Fruit fly (Drosophila melanogaster): ENCODE measurements around the gene bur.

Gene bur

dm6 chr2L:21200275-21200674, 20.8 kb upstream of the bur start, which contains the start of gene CG31624:
Gene CG31624, minus strand, starts transcription at chr2L:21200375.
- TF ChIP-seq CG1024 (GFP tag; IDR thresholded peaks at IDR 0.05) = no peak
- no peak for TF ChIP-seq fru (optimal IDR thresholded peaks at IDR 0.05)
- TF ChIP-seq lilli (GFP tag; optimal IDR thresholded peaks at IDR 0.05) = no peak
- TF ChIP-seq stwl (tag; optimal IDR thresholded peaks at IDR 0.05) = no peak
- no peak for TF ChIP-seq so (GFP tag; IDR thresholded peaks at IDR 0.05)
- no peak for TF ChIP-seq unpg (GFP tag; optimal IDR thresholded peaks at IDR 0.05)
- TF ChIP-seq cad (GFP tag; optimal IDR thresholded peaks at IDR 0.05) = no peak
- no peak for TF ChIP-seq E2f1 (GFP tag; IDR thresholded peaks at IDR 0.05)
- TF ChIP-seq CG30431 (GFP tag; optimal IDR thresholded peaks at IDR 0.05) = no peak
- TF ChIP-seq CG14050 (GFP tag; IDR thresholded peaks at IDR 0.05) = no peak
- no peak for TF ChIP-seq sr (GFP tag; IDR thresholded peaks at IDR 0.05)
- TF ChIP-seq CG18764 (GFP tag; optimal IDR thresholded peaks at IDR 0.05) = no peak

DNA sequence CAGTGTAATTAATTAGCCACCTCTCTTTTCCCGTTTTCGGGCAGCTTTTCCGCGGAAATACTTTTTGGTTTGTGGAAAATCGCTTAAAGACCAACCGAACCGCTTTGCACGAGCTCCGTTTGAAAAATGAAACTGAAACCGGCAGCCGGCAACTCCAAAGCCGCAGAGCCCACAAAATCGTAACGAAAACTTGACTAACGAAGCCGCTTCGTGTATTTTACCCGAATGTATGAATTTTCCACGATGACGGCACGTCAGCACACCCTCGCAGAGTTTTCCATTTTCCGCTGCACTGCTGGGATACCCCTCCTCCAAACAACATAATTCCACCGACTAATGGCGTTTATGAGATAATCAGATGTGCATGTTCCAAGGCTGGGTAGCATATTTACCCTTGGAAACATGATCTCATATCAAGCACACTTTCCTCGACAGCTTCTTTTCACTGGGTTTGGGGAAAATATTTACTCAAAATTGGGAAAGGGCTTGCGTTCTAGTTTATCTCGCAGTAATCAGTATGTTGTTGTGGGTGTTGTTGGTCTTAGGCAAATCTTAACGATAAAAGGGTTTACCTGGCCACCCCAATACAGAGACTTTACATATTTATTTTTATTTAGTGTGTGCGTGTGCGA, 19.3 kb upstream of the bur start, which contains the start of gene Ret:
TSS of gene Ret (minus strand) at position 130 of the 632 bp plus-strand sequence.
- TF ChIP-seq prd (optimal IDR thresholded peaks at IDR 0.05) (no peak), prd (GFP tag; IDR thresholded peaks at IDR 0.05) (no peak), CG14860 (GFP tag; IDR thresholded peaks at IDR 0.05; ENCODE audit: partially characterized antibody) (no peak), Fer3 (tag; optimal IDR thresholded peaks at IDR 0.05) (no peak), inv (GFP tag; IDR thresholded peaks at IDR 0.05; ENCODE audit: partially characterized antibody) (no peak), CG1529 (GFP tag; optimal IDR thresholded peaks at IDR 0.05) (peak; percentile 11), CG12769 (tag; optimal IDR thresholded peaks at IDR 0.05) (no peak), TFAM (GFP tag; optimal IDR thresholded peaks at IDR 0.05) (no peak), gcm2 (GFP tag; optimal IDR thresholded peaks at IDR 0.05) (no peak), dmrt99B (tag; optimal IDR thresholded peaks at IDR 0.05) (no peak), Asciz (GFP tag; optimal IDR thresholded peaks at IDR 0.05) (peak; percentile 6), dysf (GFP tag; IDR thresholded peaks at IDR 0.05) (no peak), CG7357 (GFP tag; IDR thresholded peaks at IDR 0.05) (no peak), E2f1 (GFP tag; IDR thresholded peaks at IDR 0.05) (no peak), CG14965 (GFP tag; optimal IDR thresholded peaks at IDR 0.05; ENCODE audit: borderline replicate concordance) (no peak), row (GFP tag; IDR thresholded peaks at IDR 0.05) (no peak), CG1024 (GFP tag; IDR thresholded peaks at IDR 0.05) (no peak), CG30431 (GFP tag; optimal IDR thresholded peaks at IDR 0.05) (no peak), CG6272 (GFP tag; IDR thresholded peaks at IDR 0.05) (no peak), pb (GFP tag; optimal IDR thresholded peaks at IDR 0.05) (no peak), CG15696 (tag; optimal IDR thresholded peaks at IDR 0.05) (peak; percentile 35), CG12744 (GFP tag; optimal IDR thresholded peaks at IDR 0.05) (no peak), CG11398 (GFP tag; optimal IDR thresholded peaks at IDR 0.05) (no peak), CG30020 (tag; optimal IDR thresholded peaks at IDR 0.05) (no peak), insv (GFP tag; optimal IDR thresholded peaks at IDR 0.05) (no peak), CG6654 (GFP tag; optimal IDR thresholded peaks at IDR 0.05) (no peak), lov (optimal IDR thresholded peaks at IDR 0.05) (no peak), lov (GFP tag; IDR thresholded peaks at IDR 0.05) (no peak), CG6813 (GFP tag; optimal IDR thresholded peaks at IDR 0.05) (peak; percentile 14), CG11695 (GFP tag; IDR thresholded peaks at IDR 0.05) (no peak), ase (GFP tag; IDR thresholded peaks at IDR 0.05) (no peak), cwo (GFP tag; optimal IDR thresholded peaks at IDR 0.05) (no peak), Opbp (GFP tag; IDR thresholded peaks at IDR 0.05; ENCODE audit: partially characterized antibody) (no peak), crol (GFP tag; IDR thresholded peaks at IDR 0.05) (no peak), cato (GFP tag; optimal IDR thresholded peaks at IDR 0.05; ENCODE audit: borderline replicate concordance) (no peak), jumu (GFP tag; optimal IDR thresholded peaks at IDR 0.05) (no peak), Hr78 (GFP tag; optimal IDR thresholded peaks at IDR 0.05) (no peak), Blimp-1 (GFP tag; optimal IDR thresholded peaks at IDR 0.05) (peak; percentile 15), CG13894 (tag; optimal IDR thresholded peaks at IDR 0.05) (peak; percentile 5), Ptx1 (GFP tag; IDR thresholded peaks at IDR 0.05) (no peak)

Data from whole organism, embryonic.